Worm (Caenorhabditis elegans) whole organism, L3 larva: ENCODE data around the gene gpa-10.

ENCODE experiments used
- ama-1 ChIP-seq: fragments of 150-350 bp; optimal IDR thresholded peaks from 2 replicates; lab custom pipeline; 2018
- elt-1 ChIP-seq: fragments of 150-350 bp; optimal IDR thresholded peaks from 2 replicates; lab custom pipeline; 2014; ENCODE audit warnings: missing biosample characterization, missing genetic modification characterization
- fkh-2 ChIP-seq: fragments of 150-350 bp; optimal IDR thresholded peaks from 2 replicates; lab custom pipeline; 2014; ENCODE audit warnings: missing biosample characterization, missing genetic modification reagents, missing genetic modification characterization
- nhr-43 ChIP-seq: sonication (generic microtip); optimal IDR thresholded peaks from 2 replicates; lab custom pipeline; 2016; ENCODE audit warnings: mild to moderate bottlenecking, missing genetic modification characterization, missing compliant biosample characterization; ENCODE audit not compliant: poor library complexity, severe bottlenecking
- pha-4 ChIP-seq: fragments of 150-350 bp; optimal IDR thresholded peaks from 2 replicates; lab custom pipeline; 2014; ENCODE audit warnings: missing biosample characterization, missing genetic modification reagents, missing genetic modification characterization
- unc-62 ChIP-seq: fragments of 150-350 bp; sonication (generic microtip); optimal IDR thresholded peaks from 4 replicates; lab custom pipeline; 2014; ENCODE audit warnings: missing biosample characterization, missing genetic modification reagents, missing genetic modification characterization

DNA sequence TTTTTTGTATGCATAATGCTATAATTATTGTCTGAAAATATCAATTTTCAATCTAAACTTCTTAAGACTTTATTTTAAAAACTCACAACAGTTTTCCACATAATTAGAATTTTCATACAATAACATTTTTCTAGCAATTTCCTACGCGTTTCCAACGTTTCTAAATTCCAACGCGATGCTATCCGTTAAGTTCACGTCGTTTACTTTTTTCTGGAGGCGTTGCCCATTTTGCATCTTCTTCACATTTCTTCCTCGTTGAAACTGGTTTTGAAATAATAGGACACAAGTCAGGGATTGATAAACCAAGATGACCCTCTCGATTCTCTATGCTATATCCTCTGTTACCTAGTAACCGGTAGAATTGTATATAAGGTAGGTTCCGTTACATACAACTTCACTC, 19.4 kb downstream of the gpa-10 start, which contains the start of the genes T15B7.14 and col-143:
- TF ChIP-seq nhr-43 (tag; lab: Kevin White, UChicago) (no peak), pha-4 (tag; lab: Kevin White, UChicago) (no peak), fkh-2 (tag; lab: Kevin White, UChicago) (no peak), ama-1 (no peak), elt-1 (no peak), unc-62 (GFP tag; lab: Kevin White, UChicago) (no peak)
